Worm (Caenorhabditis elegans): ENCODE data around the gene slc-17.2.

ce11 chrIII:9393114-9393780 lies 3.3 kb upstream of the slc-17.2 start, which contains the start of the genes gpr-2 and rgr-1:
- TF ChIP-seq nfya-2 (GFP tag; IDR thresholded peaks at IDR 0.05) (no peak), nhr-120 (GFP tag; IDR thresholded peaks at IDR 0.05) (no peak), cebp-1 (GFP tag; IDR thresholded peaks at IDR 0.05) (no peak), cebp-1 (tag; optimal IDR thresholded peaks at IDR 0.05) (no peak), Y79H2A.3 (GFP tag; conservative IDR thresholded peaks at IDR 0.05) (peak; percentile 56; the same call in 1 of the 2 replicates), madf-3 (GFP tag; IDR thresholded peaks at IDR 0.05) (peak; percentile 85), F49E8.2 (tag; optimal IDR thresholded peaks at IDR 0.05; ENCODE audit: insufficient read depth) (peak; percentile 68), tbx-9 (tag; optimal IDR thresholded peaks at IDR 0.05; ENCODE audit: borderline replicate concordance) (no peak), ztf-6 (GFP tag; IDR thresholded peaks at IDR 0.05) (no peak), K12H6.12 (tag; optimal IDR thresholded peaks at IDR 0.05) (no peak), ztf-28 (GFP tag; IDR thresholded peaks at IDR 0.05) (no peak), ztf-22 (GFP tag; optimal IDR thresholded peaks at IDR 0.05) (no peak), lin-26 (GFP tag; IDR thresholded peaks at IDR 0.05) (no peak), pha-4 (tag; optimal IDR thresholded peaks at IDR 0.05) (no peak), snpc-4 (GFP tag; optimal IDR thresholded peaks at IDR 0.05) (no peak), snpc-4 (tag; optimal IDR thresholded peaks at IDR 0.05) (peak in 3 of 4 experiments; percentile 13 to 64 (median 40))

Data from whole organism, young adult.